Worm (Caenorhabditis elegans) whole organism, L2 larva: Measurements from ENCODE around the gene pmp-1.

Experiments used
- ama-1 ChIP-seq: fragments of 150-350 bp; optimal IDR thresholded peaks from 2 replicates; lab custom pipeline; 2018; ENCODE audit warnings: inconsistent platforms
- lin-13 ChIP-seq: fragments of 150-350 bp; optimal IDR thresholded peaks from 2 replicates; lab custom pipeline; 2014; ENCODE audit warnings: missing biosample characterization, missing genetic modification reagents, missing genetic modification characterization
- lin-39 ChIP-seq: fragments of 150-350 bp; optimal IDR thresholded peaks from 2 replicates; lab custom pipeline; 2014; ENCODE audit warnings: missing biosample characterization, missing genetic modification reagents, missing genetic modification characterization
- nhr-11 ChIP-seq: fragments of 150-350 bp; optimal IDR thresholded peaks from 2 replicates; lab custom pipeline; 2014; ENCODE audit warnings: missing biosample characterization, missing genetic modification characterization
- nhr-12 ChIP-seq: fragments of 150-350 bp; optimal IDR thresholded peaks from 2 replicates; lab custom pipeline; 2014; ENCODE audit warnings: missing biosample characterization, missing genetic modification characterization
- nhr-23 ChIP-seq: fragments of 150-350 bp; optimal IDR thresholded peaks from 2 replicates; lab custom pipeline; 2014; ENCODE audit warnings: missing biosample characterization, missing genetic modification reagents, missing genetic modification characterization
- nhr-6 ChIP-seq: fragments of 150-350 bp; optimal IDR thresholded peaks from 2 replicates; lab custom pipeline; 2014; ENCODE audit warnings: missing biosample characterization, missing genetic modification characterization
- skn-1 ChIP-seq: sonication (generic microtip); optimal IDR thresholded peaks from 2 replicates; lab custom pipeline; 2017; ENCODE audit warnings: missing biosample characterization, missing genetic modification characterization
- snpc-4 ChIP-seq: fragments of 150-350 bp; optimal IDR thresholded peaks from 2 replicates; lab custom pipeline; 2014; ENCODE audit warnings: missing biosample characterization, missing genetic modification characterization
- unc-39 ChIP-seq: fragments of 150-350 bp; optimal IDR thresholded peaks from 2 replicates; lab custom pipeline; 2014; ENCODE audit warnings: missing biosample characterization, missing genetic modification characterization
- ztf-4 ChIP-seq: fragments of 150-350 bp; optimal IDR thresholded peaks from 2 replicates; lab custom pipeline; 2014; ENCODE audit warnings: missing biosample characterization, missing genetic modification characterization

- TF ChIP-seq ztf-4 (tag; lab: Kevin White, UChicago) (peak; percentile 16), nhr-12 (tag; lab: Kevin White, UChicago) (no peak), skn-1 (tag; lab: Kevin White, UChicago) (no peak), ama-1 (lab: Kevin White, UChicago) (peak; percentile 65), nhr-11 (tag; lab: Kevin White, UChicago) (no peak), unc-39 (tag; lab: Kevin White, UChicago) (no peak), snpc-4 (no peak), nhr-23 (tag; lab: Kevin White, UChicago) (no peak), lin-39 (tag; lab: Kevin White, UChicago) (no peak), lin-13 (GFP tag; lab: Kevin White, UChicago) (no peak), nhr-6 (tag; lab: Kevin White, UChicago) (peak; percentile 56)
These were observed 34.2 kb downstream of the pmp-1 start for ce11 chrII:6849308-6849707.
